Fruit fly (Drosophila melanogaster) whole organism, embryonic: ENCODE data around the gene CG5612.

Source experiments
- ATbp ChIP-seq: fragments of 200-800 bp; sonication (Bioruptor generic); optimal IDR thresholded peaks from 2 replicates; lab custom pipeline; 2017; ENCODE audit warnings: missing biosample characterization, mild to moderate bottlenecking, missing genetic modification characterization, missing genetic modification reagents
- Asciz ChIP-seq: fragments of 200-800 bp; sonication (Bioruptor generic); optimal IDR thresholded peaks from 2 replicates; lab custom pipeline; 2017; ENCODE audit warnings: missing biosample characterization, mild to moderate bottlenecking, missing genetic modification characterization, missing genetic modification reagents
- Bdp1 ChIP-seq: fragments of 200-800 bp; sonication (Bioruptor generic); optimal IDR thresholded peaks from 3 replicates; lab custom pipeline; 2016; ENCODE audit warnings: missing biosample characterization, missing genetic modification characterization
- CG10565 ChIP-seq: fragments of 200-800 bp; sonication (Bioruptor generic); optimal IDR thresholded peaks from 3 replicates; lab custom pipeline; 2016; ENCODE audit warnings: missing biosample characterization, mild to moderate bottlenecking, missing genetic modification characterization
- CG11723 ChIP-seq: fragments of 200-800 bp; sonication (Bioruptor generic); optimal IDR thresholded peaks from 2 replicates; lab custom pipeline; 2017; ENCODE audit warnings: missing biosample characterization, mild to moderate bottlenecking, missing genetic modification characterization
- CG13296 ChIP-seq: fragments of 200-800 bp; sonication (Bioruptor generic); optimal IDR thresholded peaks from 3 replicates; lab custom pipeline; 2018; ENCODE audit warnings: missing biosample characterization, mild to moderate bottlenecking, missing genetic modification characterization
- CG14667 ChIP-seq: fragments of 200-800 bp; sonication (Bioruptor generic); IDR thresholded peaks from 2 replicates; pipeline ENCODE4 v1.3.6; 2022; ENCODE audit warnings: missing biosample characterization, missing genetic modification characterization
- CG14860 ChIP-seq: fragments of 200-800 bp; sonication (Bioruptor generic); IDR thresholded peaks from 3 replicates; pipeline ENCODE4 v1.3.6; 2022; ENCODE audit warnings: missing biosample characterization, missing genetic modification characterization; ENCODE audit not compliant: partially characterized antibody
- CG14965 ChIP-seq: fragments of 200-800 bp; sonication (Bioruptor generic); optimal IDR thresholded peaks from 2 replicates; lab custom pipeline; 2016; ENCODE audit warnings: missing biosample characterization, missing genetic modification characterization, borderline replicate concordance
- CG1647 ChIP-seq: fragments of 200-800 bp; sonication (Bioruptor generic); optimal IDR thresholded peaks from 3 replicates; lab custom pipeline; 2016; ENCODE audit warnings: missing biosample characterization, missing genetic modification characterization
- CG16813 ChIP-seq: fragments of 200-800 bp; sonication (Bioruptor generic); IDR thresholded peaks from 3 replicates; pipeline ENCODE4 v1.3.6; 2022; ENCODE audit warnings: missing biosample characterization, missing genetic modification characterization; ENCODE audit not compliant: partially characterized antibody
- CG17385 ChIP-seq: fragments of 200-800 bp; sonication (Bioruptor generic); optimal IDR thresholded peaks from 3 replicates; lab custom pipeline; 2018; ENCODE audit warnings: missing biosample characterization, mild to moderate bottlenecking, missing genetic modification characterization
- CG1792 ChIP-seq: fragments of 200-800 bp; sonication (Bioruptor generic); optimal IDR thresholded peaks from 2 replicates; lab custom pipeline; 2016; ENCODE audit warnings: missing biosample characterization, missing genetic modification characterization
- CG2202 ChIP-seq: fragments of 200-800 bp; sonication (Bioruptor generic); optimal IDR thresholded peaks from 2 replicates; lab custom pipeline; 2018; ENCODE audit warnings: missing biosample characterization, mild to moderate bottlenecking, missing genetic modification characterization
- CG30431 ChIP-seq: fragments of 200-800 bp; sonication (Bioruptor generic); optimal IDR thresholded peaks from 2 replicates; lab custom pipeline; 2017; ENCODE audit warnings: missing biosample characterization, missing genetic modification characterization
- CG31441 ChIP-seq: fragments of 200-800 bp; sonication (Bioruptor generic); IDR thresholded peaks from 2 replicates; pipeline ENCODE4 v1.3.6; 2022; ENCODE audit warnings: missing biosample characterization, missing genetic modification characterization
- CG33213 ChIP-seq: fragments of 200-800 bp; sonication (Bioruptor generic); optimal IDR thresholded peaks from 3 replicates; lab custom pipeline; 2016; ENCODE audit warnings: missing biosample characterization, missing genetic modification characterization
- CG3726 ChIP-seq: fragments of 200-800 bp; sonication (Bioruptor generic); IDR thresholded peaks from 3 replicates; pipeline ENCODE4, ENCODE4 v1.3.6; 2022; ENCODE audit warnings: missing biosample characterization, missing genetic modification characterization
- CG3838 ChIP-seq: fragments of 200-800 bp; sonication (Bioruptor generic); optimal IDR thresholded peaks from 3 replicates; lab custom pipeline; 2016; ENCODE audit warnings: missing biosample characterization, missing genetic modification characterization
- CG4328 ChIP-seq: fragments of 200-800 bp; sonication (Bioruptor generic); optimal IDR thresholded peaks from 3 replicates; lab custom pipeline; 2017; ENCODE audit warnings: missing biosample characterization, missing genetic modification reagents, missing genetic modification characterization
- CG6854 ChIP-seq: fragments of 200-800 bp; sonication (Bioruptor generic); optimal IDR thresholded peaks from 3 replicates; lab custom pipeline; 2017; ENCODE audit warnings: missing biosample characterization, mild to moderate bottlenecking, missing genetic modification characterization
- CG7372 ChIP-seq: fragments of 200-800 bp; sonication (Bioruptor generic); IDR thresholded peaks from 2 replicates; pipeline ENCODE4 v1.3.6; 2022; ENCODE audit warnings: missing biosample characterization, missing genetic modification characterization
- CG9437 ChIP-seq: fragments of 200-800 bp; sonication (Bioruptor generic); optimal IDR thresholded peaks from 2 replicates; lab custom pipeline; 2018; ENCODE audit warnings: missing biosample characterization, mild to moderate bottlenecking, missing genetic modification characterization
- CG9609 ChIP-seq: fragments of 200-800 bp; sonication (Bioruptor generic); optimal IDR thresholded peaks from 3 replicates; lab custom pipeline; 2016; ENCODE audit warnings: missing biosample characterization, missing genetic modification characterization
- Chrac-16 ChIP-seq: fragments of 200-800 bp; sonication (Bioruptor generic); optimal IDR thresholded peaks from 3 replicates; lab custom pipeline; 2016; ENCODE audit warnings: missing biosample characterization, missing genetic modification characterization
- CoRest ChIP-seq: fragments of 200-800 bp; sonication (Bioruptor generic); optimal IDR thresholded peaks from 3 replicates; lab custom pipeline; 2018; ENCODE audit warnings: missing biosample characterization, mild to moderate bottlenecking, missing genetic modification characterization, moderate library complexity
- Hey ChIP-seq: fragments of 200-800 bp; sonication (Bioruptor generic); optimal IDR thresholded peaks from 3 replicates; lab custom pipeline; 2018; ENCODE audit warnings: missing biosample characterization, mild to moderate bottlenecking, missing genetic modification characterization
- Hr51 ChIP-seq, 2 experiments: fragments of 200-800 bp; sonication (Bioruptor generic); optimal IDR thresholded peaks; 2 replicates in 1 of 2; 3 replicates in 1 of 2; lab custom pipeline; 2016 to 2018; ENCODE audit warnings: missing biosample characterization in 2 of 2, missing genetic modification characterization in 2 of 2, mild to moderate bottlenecking in 1 of 2, moderate library complexity in 1 of 2
- MESR4 ChIP-seq: fragments of 200-800 bp; sonication (Bioruptor generic); optimal IDR thresholded peaks from 2 replicates; lab custom pipeline; 2018; ENCODE audit warnings: missing biosample characterization, mild to moderate bottlenecking, missing genetic modification characterization, moderate library complexity
- Oaz ChIP-seq: fragments of 200-800 bp; sonication (Bioruptor generic); IDR thresholded peaks from 2 replicates; pipeline ENCODE4 v1.3.6; 2022; ENCODE audit warnings: missing biosample characterization, missing genetic modification characterization
- Rx ChIP-seq: fragments of 200-800 bp; sonication (Bioruptor generic); IDR thresholded peaks from 2 replicates; pipeline ENCODE4 v1.3.6; 2022; ENCODE audit warnings: missing biosample characterization, missing genetic modification characterization
- Six4 ChIP-seq: fragments of 200-800 bp; sonication (Bioruptor generic); optimal IDR thresholded peaks from 2 replicates; lab custom pipeline; 2016; ENCODE audit warnings: missing biosample characterization, missing genetic modification characterization
- Sry-β ChIP-seq: fragments of 200-800 bp; sonication (Bioruptor generic); optimal IDR thresholded peaks from 2 replicates; lab custom pipeline; 2018; ENCODE audit warnings: missing biosample characterization, mild to moderate bottlenecking, missing genetic modification characterization, moderate library complexity
- Vsx1 ChIP-seq: fragments of 200-800 bp; sonication (Bioruptor generic); optimal IDR thresholded peaks from 2 replicates; lab custom pipeline; 2017; ENCODE audit warnings: missing biosample characterization, mild to moderate bottlenecking, missing genetic modification characterization, missing genetic modification reagents
- bab2 ChIP-seq: fragments of 200-800 bp; sonication (Bioruptor generic); optimal IDR thresholded peaks from 2 replicates; lab custom pipeline; 2016; ENCODE audit warnings: missing biosample characterization, missing genetic modification characterization
- bbx ChIP-seq: fragments of 200-800 bp; sonication (Bioruptor generic); IDR thresholded peaks from 2 replicates; pipeline ENCODE4 v1.3.6; 2022; ENCODE audit warnings: missing biosample characterization, missing genetic modification characterization; ENCODE audit not compliant: partially characterized antibody
- bigmax ChIP-seq: fragments of 200-800 bp; sonication (Bioruptor generic); optimal IDR thresholded peaks from 2 replicates; lab custom pipeline; 2018; ENCODE audit warnings: missing biosample characterization, mild to moderate bottlenecking, missing genetic modification characterization
- bowl ChIP-seq: fragments of 200-800 bp; sonication (Bioruptor generic); IDR thresholded peaks from 2 replicates; pipeline ENCODE4 v1.3.6; 2022; ENCODE audit warnings: missing biosample characterization, missing genetic modification characterization
- fd96Cb ChIP-seq: fragments of 200-800 bp; sonication (Bioruptor generic); optimal IDR thresholded peaks from 2 replicates; lab custom pipeline; 2018; ENCODE audit warnings: missing biosample characterization, mild to moderate bottlenecking, missing genetic modification characterization, moderate library complexity
- gcm ChIP-seq: fragments of 200-800 bp; sonication (Bioruptor generic); optimal IDR thresholded peaks from 2 replicates; lab custom pipeline; 2019; ENCODE audit warnings: missing biosample characterization, mild to moderate bottlenecking, missing genetic modification characterization, moderate library complexity
- grau ChIP-seq: fragments of 200-800 bp; optimal IDR thresholded peaks from 3 replicates; lab custom pipeline; 2019; ENCODE audit warnings: missing biosample characterization, mild to moderate bottlenecking, missing genetic modification characterization, moderate library complexity
- ham ChIP-seq: fragments of 200-800 bp; sonication (Bioruptor generic); IDR thresholded peaks from 2 replicates; pipeline ENCODE4 v1.3.6; 2022; ENCODE audit warnings: missing biosample characterization, missing genetic modification characterization
- lilli ChIP-seq: fragments of 200-800 bp; sonication (Bioruptor generic); optimal IDR thresholded peaks from 3 replicates; lab custom pipeline; 2016; ENCODE audit warnings: missing biosample characterization, missing genetic modification characterization
- org-1 ChIP-seq: fragments of 200-800 bp; sonication (Bioruptor generic); optimal IDR thresholded peaks from 2 replicates; lab custom pipeline; 2017; ENCODE audit warnings: missing biosample characterization, missing genetic modification characterization
- pb ChIP-seq: fragments of 200-800 bp; sonication (Bioruptor generic); optimal IDR thresholded peaks from 3 replicates; lab custom pipeline; 2016; ENCODE audit warnings: missing biosample characterization, missing genetic modification characterization
- pros ChIP-seq: fragments of 200-800 bp; sonication (Bioruptor generic); optimal IDR thresholded peaks from 3 replicates; lab custom pipeline; 2019; ENCODE audit warnings: missing biosample characterization, mild to moderate bottlenecking, missing genetic modification characterization, moderate library complexity
- slou ChIP-seq: fragments of 200-800 bp; sonication (Bioruptor generic); optimal IDR thresholded peaks from 3 replicates; lab custom pipeline; 2016; ENCODE audit warnings: missing biosample characterization, missing genetic modification characterization
- sna ChIP-seq: fragments of 200-800 bp; sonication (Bioruptor generic); IDR thresholded peaks from 2 replicates; pipeline ENCODE4 v1.3.6; 2022; ENCODE audit warnings: missing biosample characterization, missing genetic modification characterization; ENCODE audit not compliant: partially characterized antibody

CG5612 gene

DNA sequence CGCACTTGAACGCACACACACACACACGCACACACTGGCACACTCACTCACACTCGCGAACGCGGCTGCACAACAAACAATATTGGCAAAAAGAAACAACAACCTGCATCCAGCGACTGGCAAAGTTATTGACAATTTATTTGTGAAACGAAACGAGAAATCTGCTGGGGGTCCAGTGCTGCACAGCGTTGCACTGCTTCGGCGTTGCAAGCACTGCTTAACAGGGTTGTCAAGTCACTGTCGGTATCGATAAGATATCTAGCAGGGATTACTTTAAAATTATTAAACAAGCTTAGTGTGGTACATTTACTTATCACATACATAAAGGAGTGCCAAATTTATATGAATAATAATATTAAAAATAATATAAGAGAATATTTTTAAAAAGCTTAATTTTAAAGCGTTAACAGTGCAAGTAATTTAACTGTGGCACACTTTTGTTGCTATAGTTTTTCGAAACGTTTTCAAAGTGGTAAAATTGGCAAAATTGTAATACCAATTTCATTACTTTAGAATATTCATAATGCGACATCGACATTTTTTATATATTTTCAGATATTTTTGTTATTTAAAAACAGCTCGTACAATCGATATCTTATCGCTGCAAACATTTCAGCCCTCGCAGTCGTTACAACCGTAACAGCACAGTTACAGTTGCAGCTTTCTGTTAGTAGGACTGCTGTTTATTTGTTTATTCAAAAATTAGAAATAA lies 18.4 kb downstream of the CG5612 start, which contains the start of the genes dsd and Tusp (continued):
- TF ChIP-seq Sry-β (GFP tag; lab: Kevin White, UChicago) (peak; percentile 22), Oaz (GFP tag; lab: Robert Waterston, UW) (peak; percentile 20; the same call in 1 of the 2 replicates), CG3726 (GFP tag; lab: Robert Waterston, UW) (peak; percentile 75; the same call in 1 of the 3 replicates), bbx (GFP tag; lab: Robert Waterston, UW) (peak; percentile 11; the same call in 1 of the 2 replicates), CG10565 (no peak), CG16813 (peak; percentile 59), Hey (tag; lab: Kevin White, UChicago) (no peak), pros (GFP tag; lab: Kevin White, UChicago) (no peak), CG1792 (peak; percentile 54), fd96Cb (tag; lab: Kevin White, UChicago) (peak; percentile 35), bab2 (peak; percentile 69), org-1 (GFP tag; lab: Kevin White, UChicago) (peak; percentile 59), CG2202 (no peak), Asciz (GFP tag; lab: Kevin White, UChicago) (peak; percentile 44), CG30431 (GFP tag; lab: Kevin White, UChicago) (peak; percentile 64), ham (GFP tag; lab: Robert Waterston, UW) (no peak), CG14860 (GFP tag; lab: Robert Waterston, UW) (peak; percentile 55; the same call in 1 of the 3 replicates), sna (GFP tag; lab: Robert Waterston, UW) (no peak; the same call in 1 of the 2 replicates), bowl (GFP tag; lab: Robert Waterston, UW) (no peak), CG3838 (GFP tag; lab: Kevin White, UChicago) (no peak), Six4 (peak; percentile 58), CG4328 (GFP tag; lab: Kevin White, UChicago) (peak; percentile 52), CG9609 (peak; percentile 79), CG17385 (GFP tag; lab: Kevin White, UChicago) (peak; percentile 52), lilli (GFP tag; lab: Kevin White, UChicago) (peak; percentile 81), CG14667 (GFP tag; lab: Robert Waterston, UW) (peak; percentile 62), CG33213 (GFP tag; lab: Kevin White, UChicago) (peak; percentile 64), Rx (GFP tag; lab: Robert Waterston, UW) (peak; percentile 68), CG1647 (GFP tag; lab: Kevin White, UChicago) (peak; percentile 49), slou (GFP tag; lab: Kevin White, UChicago) (peak; percentile 60), CG11723 (GFP tag; lab: Kevin White, UChicago) (peak; percentile 59), Bdp1 (peak; percentile 63), CG13296 (GFP tag; lab: Kevin White, UChicago) (peak; percentile 57), CG9437 (peak; percentile 55), CG31441 (GFP tag; lab: Robert Waterston, UW) (peak; percentile 75), CoRest (peak; percentile 75), gcm (GFP tag; lab: Kevin White, UChicago) (peak; percentile 45), MESR4 (peak; percentile 82), CG14965 (GFP tag; lab: Kevin White, UChicago) (no peak), CG6854 (GFP tag; lab: Kevin White, UChicago) (no peak), grau (peak; percentile 72), ATbp (GFP tag; lab: Kevin White, UChicago) (peak; percentile 36), bigmax (GFP tag; lab: Kevin White, UChicago) (no peak), Vsx1 (GFP tag; lab: Kevin White, UChicago) (peak; percentile 10), CG7372 (GFP tag; lab: Robert Waterston, UW) (peak; percentile 55; the same call in 1 of the 2 replicates), Hr51 (GFP tag; optimal IDR thresholded peaks at IDR 0.05; lab: Kevin White, UChicago) (peak; percentile 54 to 77), pb (GFP tag; lab: Kevin White, UChicago) (peak; percentile 37), Chrac-16 (GFP tag; lab: Kevin White, UChicago) (peak; percentile 81)
